Worm (Caenorhabditis elegans) whole organism, L2 larva: ENCODE measurements around the gene C15H9.2.

Source experiments
- C34F6.9 ChIP-seq: fragments of 150-350 bp; optimal IDR thresholded peaks from 2 replicates; lab custom pipeline; 2014; ENCODE audit warnings: missing biosample characterization, missing genetic modification characterization
- F13H6.1 ChIP-seq: sonication (generic microtip); optimal IDR thresholded peaks from 2 replicates; lab custom pipeline; 2016; ENCODE audit warnings: missing genetic modification characterization, missing compliant biosample characterization
- R02D3.7 ChIP-seq: fragments of 150-350 bp; optimal IDR thresholded peaks from 2 replicates; lab custom pipeline; 2014; ENCODE audit warnings: missing biosample characterization, missing genetic modification characterization
- Y55F3AM.14 ChIP-seq: fragments of 200-800 bp; sonication (Bioruptor generic); optimal IDR thresholded peaks from 2 replicates; lab custom pipeline; 2018; ENCODE audit warnings: mild to moderate bottlenecking, missing genetic modification characterization, missing compliant biosample characterization
- ZK546.5 ChIP-seq: sonication (generic microtip); optimal IDR thresholded peaks from 2 replicates; lab custom pipeline; 2017; ENCODE audit warnings: missing biosample characterization, missing genetic modification characterization
- alr-1 ChIP-seq: fragments of 150-350 bp; optimal IDR thresholded peaks from 2 replicates; lab custom pipeline; 2014; ENCODE audit warnings: missing biosample characterization, missing genetic modification characterization
- aly-2 ChIP-seq: fragments of 150-350 bp; optimal IDR thresholded peaks from 2 replicates; lab custom pipeline; 2014; ENCODE audit warnings: missing biosample characterization, missing genetic modification characterization
- ama-1 ChIP-seq: fragments of 150-350 bp; optimal IDR thresholded peaks from 2 replicates; lab custom pipeline; 2018; ENCODE audit warnings: inconsistent platforms
- blmp-1 ChIP-seq: sonication (generic microtip); optimal IDR thresholded peaks from 2 replicates; lab custom pipeline; 2017; ENCODE audit warnings: missing genetic modification characterization, mild to moderate bottlenecking, missing compliant biosample characterization, antibody characterized with exemption, moderate library complexity; ENCODE audit not compliant: insufficient read depth
- ceh-16 ChIP-seq: fragments of 150-350 bp; optimal IDR thresholded peaks from 2 replicates; lab custom pipeline; 2014; ENCODE audit warnings: missing biosample characterization, missing genetic modification characterization
- ceh-82 ChIP-seq: fragments of 150-350 bp; optimal IDR thresholded peaks from 2 replicates; lab custom pipeline; 2014; ENCODE audit warnings: missing biosample characterization, missing genetic modification characterization
- crh-2 ChIP-seq: sonication (generic microtip); optimal IDR thresholded peaks from 2 replicates; lab custom pipeline; 2017; ENCODE audit warnings: missing biosample characterization, missing genetic modification characterization
- dmd-4 ChIP-seq: sonication (generic microtip); optimal IDR thresholded peaks from 2 replicates; lab custom pipeline; 2017; ENCODE audit warnings: missing biosample characterization, missing genetic modification characterization
- egl-27 ChIP-seq: sonication (generic microtip); optimal IDR thresholded peaks from 3 replicates; lab custom pipeline; 2017; ENCODE audit warnings: missing biosample characterization, missing genetic modification reagents, missing genetic modification characterization
- elt-3 ChIP-seq: sonication (generic microtip); optimal IDR thresholded peaks from 2 replicates; lab custom pipeline; 2017; ENCODE audit warnings: missing biosample characterization, missing genetic modification characterization
- fos-1 ChIP-seq: fragments of 150-350 bp; optimal IDR thresholded peaks from 2 replicates; lab custom pipeline; 2014; ENCODE audit warnings: missing biosample characterization, missing genetic modification characterization
- gmeb-1 ChIP-seq: fragments of 150-350 bp; optimal IDR thresholded peaks from 2 replicates; lab custom pipeline; 2014; ENCODE audit warnings: missing biosample characterization, missing genetic modification characterization
- lin-11 ChIP-seq: fragments of 150-350 bp; sonication (generic microtip); optimal IDR thresholded peaks from 2 replicates; lab custom pipeline; 2014; ENCODE audit warnings: missing biosample characterization, missing genetic modification characterization, inconsistent platforms, mixed read lengths
- lin-13 ChIP-seq: fragments of 150-350 bp; optimal IDR thresholded peaks from 2 replicates; lab custom pipeline; 2014; ENCODE audit warnings: missing biosample characterization, missing genetic modification reagents, missing genetic modification characterization
- lin-39 ChIP-seq: fragments of 150-350 bp; optimal IDR thresholded peaks from 2 replicates; lab custom pipeline; 2014; ENCODE audit warnings: missing biosample characterization, missing genetic modification reagents, missing genetic modification characterization
- mab-5 ChIP-seq: fragments of 150-350 bp; optimal IDR thresholded peaks from 2 replicates; lab custom pipeline; 2014; ENCODE audit warnings: missing biosample characterization, missing genetic modification characterization
- mbf-1 ChIP-seq: sonication (generic microtip); optimal IDR thresholded peaks from 2 replicates; lab custom pipeline; 2017; ENCODE audit warnings: missing biosample characterization, missing genetic modification characterization
- mdl-1 ChIP-seq, 2 experiments: fragments of 150-350 bp in 1 of 2; sonication (generic microtip) in 1 of 2; optimal IDR thresholded peaks; 2 replicates each; lab custom pipeline; 2017; ENCODE audit warnings: missing biosample characterization in 2 of 2, missing genetic modification characterization in 2 of 2
- nhr-10 ChIP-seq: sonication (generic microtip); optimal IDR thresholded peaks from 2 replicates; lab custom pipeline; 2017; ENCODE audit warnings: missing biosample characterization, missing genetic modification characterization
- nhr-11 ChIP-seq: fragments of 150-350 bp; optimal IDR thresholded peaks from 2 replicates; lab custom pipeline; 2014; ENCODE audit warnings: missing biosample characterization, missing genetic modification characterization
- nhr-12 ChIP-seq: fragments of 150-350 bp; optimal IDR thresholded peaks from 2 replicates; lab custom pipeline; 2014; ENCODE audit warnings: missing biosample characterization, missing genetic modification characterization
- nhr-129 ChIP-seq: fragments of 150-350 bp; optimal IDR thresholded peaks from 2 replicates; lab custom pipeline; 2014; ENCODE audit warnings: missing biosample characterization, missing genetic modification characterization
- nhr-21 ChIP-seq: fragments of 150-350 bp; optimal IDR thresholded peaks from 2 replicates; lab custom pipeline; 2014; ENCODE audit warnings: missing biosample characterization, missing genetic modification characterization
- nhr-23 ChIP-seq: fragments of 150-350 bp; optimal IDR thresholded peaks from 2 replicates; lab custom pipeline; 2014; ENCODE audit warnings: missing biosample characterization, missing genetic modification reagents, missing genetic modification characterization
- nhr-237 ChIP-seq: fragments of 150-350 bp; optimal IDR thresholded peaks from 2 replicates; lab custom pipeline; 2014; ENCODE audit warnings: missing biosample characterization, missing genetic modification characterization
- nhr-25 ChIP-seq: fragments of 150-350 bp; sonication (generic microtip); optimal IDR thresholded peaks from 3 replicates; lab custom pipeline; 2014; ENCODE audit warnings: missing biosample characterization, missing genetic modification characterization
- nhr-6 ChIP-seq: fragments of 150-350 bp; optimal IDR thresholded peaks from 2 replicates; lab custom pipeline; 2014; ENCODE audit warnings: missing biosample characterization, missing genetic modification characterization
- nhr-77 ChIP-seq: fragments of 150-350 bp; optimal IDR thresholded peaks from 2 replicates; lab custom pipeline; 2014; ENCODE audit warnings: missing biosample characterization, missing genetic modification characterization
- peb-1 ChIP-seq: fragments of 150-350 bp; optimal IDR thresholded peaks from 2 replicates; lab custom pipeline; 2014; ENCODE audit warnings: missing biosample characterization, missing genetic modification characterization
- sem-4 ChIP-seq: fragments of 150-350 bp; optimal IDR thresholded peaks from 2 replicates; lab custom pipeline; 2014; ENCODE audit warnings: missing biosample characterization, missing genetic modification reagents, missing genetic modification characterization
- skn-1 ChIP-seq: sonication (generic microtip); optimal IDR thresholded peaks from 2 replicates; lab custom pipeline; 2017; ENCODE audit warnings: missing biosample characterization, missing genetic modification characterization
- sma-3 ChIP-seq: sonication (generic microtip); optimal IDR thresholded peaks from 2 replicates; lab custom pipeline; 2016; ENCODE audit warnings: missing genetic modification reagents, missing genetic modification characterization, missing compliant biosample characterization
- snpc-4 ChIP-seq: fragments of 150-350 bp; optimal IDR thresholded peaks from 2 replicates; lab custom pipeline; 2014; ENCODE audit warnings: missing biosample characterization, missing genetic modification characterization
- unc-39 ChIP-seq: fragments of 150-350 bp; optimal IDR thresholded peaks from 2 replicates; lab custom pipeline; 2014; ENCODE audit warnings: missing biosample characterization, missing genetic modification characterization
- unc-55 ChIP-seq: fragments of 150-350 bp; sonication (generic microtip); optimal IDR thresholded peaks from 3 replicates; lab custom pipeline; 2014; ENCODE audit warnings: missing biosample characterization, missing genetic modification reagents, missing genetic modification characterization
- unc-62 ChIP-seq: fragments of 150-350 bp; optimal IDR thresholded peaks from 2 replicates; lab custom pipeline; 2014; ENCODE audit warnings: missing biosample characterization, missing genetic modification reagents, missing genetic modification characterization
- zag-1 ChIP-seq: fragments of 150-350 bp; optimal IDR thresholded peaks from 2 replicates; lab custom pipeline; 2014; ENCODE audit warnings: missing biosample characterization, missing genetic modification characterization
- ztf-1 ChIP-seq: fragments of 200-800 bp; sonication (Bioruptor generic); conservative IDR thresholded peaks from 2 replicates; pipeline ENCODE4 v1.3.6; 2022; ENCODE audit warnings: missing genetic modification characterization, missing compliant biosample characterization
- ztf-11 ChIP-seq: sonication (generic microtip); optimal IDR thresholded peaks from 2 replicates; lab custom pipeline; 2017; ENCODE audit warnings: missing biosample characterization, missing genetic modification characterization
- ztf-4 ChIP-seq: fragments of 150-350 bp; optimal IDR thresholded peaks from 2 replicates; lab custom pipeline; 2014; ENCODE audit warnings: missing biosample characterization, missing genetic modification characterization

Gene C15H9.2

DNA sequence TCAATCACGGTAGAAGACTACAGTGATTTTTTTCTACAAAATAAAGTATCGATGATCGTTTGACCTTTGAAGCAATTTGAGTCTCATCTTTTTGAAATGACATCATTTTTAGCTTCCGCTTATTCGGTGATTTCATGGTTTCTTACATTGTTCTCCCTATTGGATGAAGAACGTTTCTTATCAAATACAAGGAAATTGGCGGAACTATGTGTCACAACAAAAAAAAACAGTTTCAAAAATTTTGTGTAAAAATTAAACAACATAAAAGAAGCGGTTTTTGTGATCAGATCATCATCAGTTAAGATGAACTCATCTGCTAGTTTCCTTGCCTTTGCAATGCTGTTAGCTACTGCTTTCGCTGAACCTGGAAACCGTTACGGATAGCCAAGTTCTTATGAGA, 30.6 kb upstream of the C15H9.2 start, which contains the start of gene C45B2.8:
TSS of gene C45B2.8 (plus strand) at position 301 of the 400 bp plus-strand sequence.
- no peak for TF ChIP-seq nhr-6 (tag; lab: Kevin White, UChicago)
- TF ChIP-seq nhr-25 (tag; lab: Kevin White, UChicago) = peak; percentile 8

- TF ChIP-seq ceh-16 (tag; lab: Kevin White, UChicago) = no peak
- TF ChIP-seq fos-1 (tag; lab: Kevin White, UChicago) = peak; percentile 13
- no peak for TF ChIP-seq F13H6.1
- peak; percentile 25 for TF ChIP-seq lin-13 (GFP tag; lab: Kevin White, UChicago)
- TF ChIP-seq mdl-1 (tag; optimal IDR thresholded peaks at IDR 0.05; lab: Kevin White, UChicago) = no peak
- peak; percentile 3 for TF ChIP-seq crh-2 (tag; lab: Kevin White, UChicago)
- no peak for TF ChIP-seq nhr-12 (tag; lab: Kevin White, UChicago)
- TF ChIP-seq nhr-77 (tag; lab: Kevin White, UChicago) = no peak
- peak; percentile 75 for TF ChIP-seq nhr-11 (tag; lab: Kevin White, UChicago)
- no peak for TF ChIP-seq unc-55 (GFP tag; lab: Kevin White, UChicago)
- peak; percentile 45 for TF ChIP-seq sma-3
- TF ChIP-seq skn-1 (tag; lab: Kevin White, UChicago) = no peak
- TF ChIP-seq C34F6.9 = no peak
- TF ChIP-seq ztf-11 = no peak
- no peak for TF ChIP-seq ztf-1 (GFP tag; lab: Robert Waterston, UW)
- TF ChIP-seq ztf-4 (tag; lab: Kevin White, UChicago) = no peak
- no peak for TF ChIP-seq gmeb-1 (tag; lab: Kevin White, UChicago)
- TF ChIP-seq unc-39 (tag; lab: Kevin White, UChicago) = no peak
- peak; percentile 44 for TF ChIP-seq nhr-21 (tag; lab: Kevin White, UChicago)
These were observed 29.6 kb upstream of the C15H9.2 start for ce11 chrX:6088718-6089117.

- no peak for TF ChIP-seq mab-5
- TF ChIP-seq lin-11 (tag; lab: Kevin White, UChicago) = no peak
- TF ChIP-seq ceh-82 (tag; lab: Kevin White, UChicago) = no peak
- no peak for TF ChIP-seq nhr-23 (tag; lab: Kevin White, UChicago)
- TF ChIP-seq C34F6.9 = no peak
- no peak for TF ChIP-seq gmeb-1 (tag; lab: Kevin White, UChicago)
- TF ChIP-seq aly-2 (tag; lab: Kevin White, UChicago) = no peak
- no peak for TF ChIP-seq nhr-237
- no peak for TF ChIP-seq zag-1 (tag; lab: Kevin White, UChicago)
- TF ChIP-seq elt-3 (tag; lab: Kevin White, UChicago) = no peak
These were observed 27.5 kb upstream of the C15H9.2 start for ce11 chrX:6090779-6091178.

ce11 chrX:6091967-6092366, 26.4 kb upstream of the C15H9.2 start, which contains the start of gene hsp-3:
TSS of gene hsp-3 (minus strand) at chrX:6092124.
- peak; percentile 64 for TF ChIP-seq nhr-10 (tag; lab: Kevin White, UChicago)
- peak; percentile 53 for TF ChIP-seq unc-39 (tag; lab: Kevin White, UChicago)
- TF ChIP-seq alr-1 (tag; lab: Kevin White, UChicago) = no peak
- TF ChIP-seq unc-62 (GFP tag; lab: Kevin White, UChicago) = peak; percentile 47
- TF ChIP-seq nhr-11 (tag; lab: Kevin White, UChicago) = no peak
- peak; percentile 74 for TF ChIP-seq blmp-1
- peak; percentile 96 for TF ChIP-seq lin-11 (tag; lab: Kevin White, UChicago)
- peak; percentile 26 for TF ChIP-seq R02D3.7 (tag; lab: Kevin White, UChicago)
- TF ChIP-seq gmeb-1 (tag; lab: Kevin White, UChicago) = peak; percentile 86
- TF ChIP-seq aly-2 (tag; lab: Kevin White, UChicago) = no peak
- no peak for TF ChIP-seq lin-39 (tag; lab: Kevin White, UChicago)
- peak; percentile 86 for TF ChIP-seq ztf-4 (tag; lab: Kevin White, UChicago)
- TF ChIP-seq mdl-1 (tag; optimal IDR thresholded peaks at IDR 0.05; lab: Kevin White, UChicago) = peak; percentile 76 to 88
- TF ChIP-seq sem-4 (tag; lab: Kevin White, UChicago) = peak; percentile 89
- no peak for TF ChIP-seq skn-1 (tag; lab: Kevin White, UChicago)
- peak; percentile 96 for TF ChIP-seq F13H6.1
- peak; percentile 85 for TF ChIP-seq nhr-6 (tag; lab: Kevin White, UChicago)
- peak; percentile 88 for TF ChIP-seq egl-27
- TF ChIP-seq zag-1 (tag; lab: Kevin White, UChicago) = peak; percentile 80
- TF ChIP-seq nhr-12 (tag; lab: Kevin White, UChicago) = peak; percentile 9
- TF ChIP-seq fos-1 (tag; lab: Kevin White, UChicago) = peak; percentile 96
- TF ChIP-seq Y55F3AM.14 (GFP tag; lab: Kevin White, UChicago) = peak; percentile 88
- TF ChIP-seq ama-1 (lab: Kevin White, UChicago) = no peak
- peak; percentile 69 for TF ChIP-seq snpc-4 (tag; lab: Kevin White, UChicago)
- peak; percentile 97 for TF ChIP-seq ceh-16 (tag; lab: Kevin White, UChicago)
- peak; percentile 98 for TF ChIP-seq nhr-129 (tag; lab: Kevin White, UChicago)
- TF ChIP-seq nhr-21 (tag; lab: Kevin White, UChicago) = peak; percentile 96
- TF ChIP-seq nhr-77 (tag; lab: Kevin White, UChicago) = peak; percentile 77
- peak; percentile 92 for TF ChIP-seq nhr-25 (tag; lab: Kevin White, UChicago)
- no peak for TF ChIP-seq dmd-4
- peak; percentile 93 for TF ChIP-seq lin-13 (GFP tag; lab: Kevin White, UChicago)
- no peak for TF ChIP-seq peb-1 (tag; lab: Kevin White, UChicago)
- no peak for TF ChIP-seq elt-3 (tag; lab: Kevin White, UChicago)
- TF ChIP-seq nhr-237 = peak; percentile 73
- peak; percentile 94 for TF ChIP-seq C34F6.9
- TF ChIP-seq ZK546.5 (tag; lab: Kevin White, UChicago) = peak; percentile 24
- TF ChIP-seq ceh-82 (tag; lab: Kevin White, UChicago) = peak; percentile 78
- TF ChIP-seq mbf-1 (tag; lab: Kevin White, UChicago) = no peak
